Worm (Caenorhabditis elegans) whole organism, young adult: Measurements from ENCODE around the gene rpc-2.

Source experiments
- B0035.1 ChIP-seq: sonication (generic microtip); optimal IDR thresholded peaks from 2 replicates; lab custom pipeline; 2016; ENCODE audit warnings: missing genetic modification characterization, mild to moderate bottlenecking, missing compliant biosample characterization, missing genotype, missing genetic modification reagents
- C17E4.6 ChIP-seq: fragments of 200-800 bp; sonication (Bioruptor generic); IDR thresholded peaks from 2 replicates; pipeline ENCODE4 v1.3.6; 2022; ENCODE audit warnings: missing genetic modification reagents, missing genetic modification characterization, missing compliant biosample characterization
- F10E7.11 ChIP-seq: sonication (generic microtip); optimal IDR thresholded peaks from 2 replicates; lab custom pipeline; 2017; ENCODE audit warnings: mild to moderate bottlenecking, missing genetic modification characterization, moderate library complexity, missing compliant biosample characterization
- F23B12.7 ChIP-seq: sonication (generic microtip); optimal IDR thresholded peaks from 2 replicates; lab custom pipeline; 2017; ENCODE audit warnings: missing genetic modification characterization, mild to moderate bottlenecking, missing compliant biosample characterization, antibody characterized with exemption, moderate library complexity; ENCODE audit not compliant: insufficient read depth
- F52B5.7 ChIP-seq: sonication (generic microtip); optimal IDR thresholded peaks from 2 replicates; lab custom pipeline; 2016; ENCODE audit warnings: mild to moderate bottlenecking, missing genetic modification characterization, missing compliant biosample characterization
- F55B11.4 ChIP-seq: sonication (generic microtip); optimal IDR thresholded peaks from 2 replicates; lab custom pipeline; 2016; ENCODE audit warnings: missing compliant biosample characterization, missing genetic modification characterization, borderline replicate concordance; ENCODE audit not compliant: insufficient read depth
- F57C9.4 ChIP-seq: sonication (generic microtip); optimal IDR thresholded peaks from 2 replicates; lab custom pipeline; 2017; ENCODE audit warnings: mild to moderate bottlenecking, missing genetic modification characterization, missing compliant biosample characterization
- T26A5.8 ChIP-seq: sonication (generic microtip); optimal IDR thresholded peaks from 2 replicates; lab custom pipeline; 2016; ENCODE audit warnings: missing genetic modification characterization, missing compliant biosample characterization
- Y95B8A.8 ChIP-seq: fragments of 200-800 bp; sonication (Bioruptor generic); IDR thresholded peaks from 2 replicates; pipeline ENCODE4 v1.3.6; 2022; ENCODE audit warnings: missing genetic modification reagents, missing genetic modification characterization, missing compliant biosample characterization
- akir-1 ChIP-seq: fragments of 200-800 bp; sonication (Bioruptor generic); optimal IDR thresholded peaks from 2 replicates; lab custom pipeline; 2018; ENCODE audit warnings: mild to moderate bottlenecking, missing genetic modification characterization, moderate library complexity, missing compliant biosample characterization
- aptf-2 ChIP-seq: fragments of 200-800 bp; sonication (Bioruptor generic); conservative IDR thresholded peaks from 2 replicates; pipeline ENCODE4 v1.3.6; 2022; ENCODE audit warnings: missing genetic modification reagents, missing genetic modification characterization, missing compliant biosample characterization
- aptf-3 ChIP-seq: fragments of 200-800 bp; sonication (Bioruptor generic); IDR thresholded peaks from 2 replicates; pipeline ENCODE4 v1.3.6; 2022; ENCODE audit warnings: missing genetic modification characterization, missing compliant biosample characterization
- attf-6 ChIP-seq: fragments of 200-800 bp; sonication (Bioruptor generic); IDR thresholded peaks from 2 replicates; pipeline ENCODE4 v1.3.6; 2022; ENCODE audit warnings: missing genetic modification reagents, missing genetic modification characterization, missing compliant biosample characterization
- ccch-3 ChIP-seq: fragments of 200-800 bp; sonication (Bioruptor generic); optimal IDR thresholded peaks from 2 replicates; lab custom pipeline; 2018; ENCODE audit warnings: mild to moderate bottlenecking, missing genetic modification characterization, missing compliant biosample characterization
- ceh-79 ChIP-seq: sonication (generic microtip); optimal IDR thresholded peaks from 2 replicates; lab custom pipeline; 2017; ENCODE audit warnings: mild to moderate bottlenecking, missing genetic modification characterization, missing compliant biosample characterization
- ceh-91 ChIP-seq: fragments of 200-800 bp; sonication (Bioruptor generic); IDR thresholded peaks from 2 replicates; pipeline ENCODE4 v1.3.6; 2022; ENCODE audit warnings: missing genetic modification reagents, missing genetic modification characterization, missing compliant biosample characterization
- dpff-1 ChIP-seq: sonication (generic microtip); optimal IDR thresholded peaks from 2 replicates; lab custom pipeline; 2017; ENCODE audit warnings: mild to moderate bottlenecking, missing genetic modification characterization, missing compliant biosample characterization
- dpl-1 ChIP-seq: fragments of 150-350 bp; optimal IDR thresholded peaks from 2 replicates; lab custom pipeline; 2014; ENCODE audit warnings: missing biosample characterization, missing genetic modification reagents, missing genetic modification characterization
- egl-18 ChIP-seq: fragments of 200-800 bp; sonication (Bioruptor generic); IDR thresholded peaks from 2 replicates; pipeline ENCODE4 v1.3.6; 2022; ENCODE audit warnings: missing genetic modification reagents, missing genetic modification characterization, missing compliant biosample characterization
- egl-44 ChIP-seq: fragments of 200-800 bp; sonication (Bioruptor generic); IDR thresholded peaks from 2 replicates; pipeline ENCODE4 v1.3.6; 2022; ENCODE audit warnings: missing genetic modification reagents, missing genetic modification characterization, missing compliant biosample characterization
- egrh-3 ChIP-seq: fragments of 200-800 bp; sonication (Bioruptor generic); IDR thresholded peaks from 2 replicates; pipeline ENCODE4 v1.3.6; 2022; ENCODE audit warnings: missing genetic modification reagents, missing genetic modification characterization, missing compliant biosample characterization
- ets-4 ChIP-seq: fragments of 200-800 bp; sonication (Bioruptor generic); optimal IDR thresholded peaks from 2 replicates; lab custom pipeline; 2018; ENCODE audit warnings: mild to moderate bottlenecking, missing genetic modification characterization, missing compliant biosample characterization
- gei-17 ChIP-seq: fragments of 200-800 bp; sonication (Bioruptor generic); optimal IDR thresholded peaks from 2 replicates; lab custom pipeline; 2018; ENCODE audit warnings: mild to moderate bottlenecking, missing genetic modification characterization, missing compliant biosample characterization
- him-1 ChIP-seq: sonication (generic microtip); optimal IDR thresholded peaks from 2 replicates; lab custom pipeline; 2016; ENCODE audit warnings: missing genotype, missing genetic modification reagents, missing genetic modification characterization, missing compliant biosample characterization
- hlh-26 ChIP-seq: fragments of 200-800 bp; sonication (Bioruptor generic); conservative IDR thresholded peaks from 2 replicates; pipeline ENCODE4 v1.3.6; 2022; ENCODE audit warnings: missing genetic modification reagents, missing genetic modification characterization, missing compliant biosample characterization
- hmg-1.2 ChIP-seq: fragments of 200-800 bp; sonication (Bioruptor generic); IDR thresholded peaks from 2 replicates; pipeline ENCODE4 v1.3.6; 2022; ENCODE audit warnings: missing genetic modification reagents, missing genetic modification characterization, missing compliant biosample characterization
- hrde-1 ChIP-seq: sonication (generic microtip); optimal IDR thresholded peaks from 2 replicates; lab custom pipeline; 2016; ENCODE audit warnings: missing genetic modification characterization, mild to moderate bottlenecking, missing compliant biosample characterization, moderate library complexity, missing genotype, missing genetic modification reagents, borderline replicate concordance
- lir-1 ChIP-seq: fragments of 200-800 bp; sonication (Bioruptor generic); conservative IDR thresholded peaks from 2 replicates; pipeline ENCODE4 v1.3.6; 2022; ENCODE audit warnings: missing genetic modification reagents, missing genetic modification characterization, missing compliant biosample characterization
- lsl-1 ChIP-seq: fragments of 200-800 bp; sonication (Bioruptor generic); optimal IDR thresholded peaks from 2 replicates; lab custom pipeline; 2018; ENCODE audit warnings: mild to moderate bottlenecking, missing genetic modification characterization, moderate library complexity, missing compliant biosample characterization
- madf-3 ChIP-seq: fragments of 200-800 bp; sonication (Bioruptor generic); IDR thresholded peaks from 2 replicates; pipeline ENCODE4 v1.3.6; 2022; ENCODE audit warnings: missing genetic modification reagents, missing genetic modification characterization, missing compliant biosample characterization
- mcd-1 ChIP-seq: fragments of 200-800 bp; sonication (Bioruptor generic); IDR thresholded peaks from 2 replicates; pipeline ENCODE4 v1.3.6; 2022; ENCODE audit warnings: missing genetic modification reagents, missing genetic modification characterization, missing compliant biosample characterization
- nhr-120 ChIP-seq: fragments of 200-800 bp; sonication (Bioruptor generic); IDR thresholded peaks from 2 replicates; pipeline ENCODE4 v1.3.6; 2022; ENCODE audit warnings: missing genetic modification characterization, missing compliant biosample characterization
- nhr-27 ChIP-seq: fragments of 200-800 bp; sonication (Bioruptor generic); optimal IDR thresholded peaks from 2 replicates; lab custom pipeline; 2018; ENCODE audit warnings: mild to moderate bottlenecking, missing genetic modification characterization, moderate library complexity, missing compliant biosample characterization
- nhr-90 ChIP-seq: sonication (generic microtip); optimal IDR thresholded peaks from 2 replicates; lab custom pipeline; 2016; ENCODE audit warnings: missing genotype, mild to moderate bottlenecking, missing genetic modification characterization, missing compliant biosample characterization
- pbrm-1 ChIP-seq: fragments of 200-800 bp; sonication (Bioruptor generic); IDR thresholded peaks from 2 replicates; pipeline ENCODE4 v1.3.6; 2022; ENCODE audit warnings: missing genetic modification reagents, missing genetic modification characterization, missing compliant biosample characterization
- rcor-1 ChIP-seq: fragments of 200-800 bp; sonication (Bioruptor generic); IDR thresholded peaks from 2 replicates; pipeline ENCODE4 v1.3.6; 2022; ENCODE audit warnings: missing genetic modification reagents, missing genetic modification characterization, missing compliant biosample characterization
- sdz-38 ChIP-seq: sonication (generic microtip); optimal IDR thresholded peaks from 2 replicates; lab custom pipeline; 2016; ENCODE audit warnings: missing genotype, missing genetic modification characterization, missing compliant biosample characterization
- sea-2 ChIP-seq: fragments of 200-800 bp; sonication (Bioruptor generic); IDR thresholded peaks from 2 replicates; pipeline ENCODE4 v1.3.6; 2022; ENCODE audit warnings: missing genetic modification characterization, missing compliant biosample characterization
- snpc-3.4 ChIP-seq: sonication (generic microtip); optimal IDR thresholded peaks from 2 replicates; lab custom pipeline; 2017; ENCODE audit warnings: missing genetic modification characterization, mild to moderate bottlenecking, missing compliant biosample characterization, antibody characterized with exemption, moderate library complexity, missing genotype, missing genetic modification reagents
- snpc-4 ChIP-seq, 5 experiments: fragments of 150-350 bp in 1 of 5; sonication (generic microtip) in 4 of 5; optimal IDR thresholded peaks; 2 replicates each; lab custom pipeline; 2014 to 2018; ENCODE audit warnings: missing genetic modification characterization in 5 of 5, missing biosample characterization in 3 of 5, antibody characterized with exemption in 2 of 5, mild to moderate bottlenecking in 2 of 5, missing compliant biosample characterization in 2 of 5, missing genotype in 2 of 5, moderate library complexity in 2 of 5, missing genetic modification reagents in 1 of 5
- sptf-2 ChIP-seq: fragments of 200-800 bp; sonication (Bioruptor generic); optimal IDR thresholded peaks from 2 replicates; lab custom pipeline; 2018; ENCODE audit warnings: mild to moderate bottlenecking, missing genetic modification characterization, missing compliant biosample characterization
- tbp1 ChIP-seq: fragments of 200-800 bp; sonication (Bioruptor generic); optimal IDR thresholded peaks from 2 replicates; lab custom pipeline; 2018; ENCODE audit warnings: mild to moderate bottlenecking, missing genetic modification characterization, missing compliant biosample characterization
- tbx-9 ChIP-seq: sonication (generic microtip); optimal IDR thresholded peaks from 2 replicates; lab custom pipeline; 2016; ENCODE audit warnings: borderline replicate concordance, missing genetic modification characterization, inconsistent platforms, missing compliant biosample characterization
- xnd-1 ChIP-seq: sonication (generic microtip); optimal IDR thresholded peaks from 2 replicates; lab custom pipeline; 2016; ENCODE audit warnings: missing genotype, missing genetic modification reagents, missing genetic modification characterization, missing compliant biosample characterization
- ztf-22 ChIP-seq: fragments of 200-800 bp; sonication (Bioruptor generic); optimal IDR thresholded peaks from 2 replicates; lab custom pipeline; 2018; ENCODE audit warnings: mild to moderate bottlenecking, missing genetic modification characterization, moderate library complexity, missing compliant biosample characterization
- ztf-28 ChIP-seq: fragments of 200-800 bp; sonication (Bioruptor generic); IDR thresholded peaks from 2 replicates; pipeline ENCODE4 v1.3.6; 2022; ENCODE audit warnings: missing genetic modification reagents, missing genetic modification characterization, missing compliant biosample characterization
- ztf-6 ChIP-seq: fragments of 200-800 bp; sonication (Bioruptor generic); IDR thresholded peaks from 2 replicates; pipeline ENCODE4 v1.3.6; 2022; ENCODE audit warnings: missing genetic modification reagents, missing genetic modification characterization, missing compliant biosample characterization

Gene rpc-2

DNA sequence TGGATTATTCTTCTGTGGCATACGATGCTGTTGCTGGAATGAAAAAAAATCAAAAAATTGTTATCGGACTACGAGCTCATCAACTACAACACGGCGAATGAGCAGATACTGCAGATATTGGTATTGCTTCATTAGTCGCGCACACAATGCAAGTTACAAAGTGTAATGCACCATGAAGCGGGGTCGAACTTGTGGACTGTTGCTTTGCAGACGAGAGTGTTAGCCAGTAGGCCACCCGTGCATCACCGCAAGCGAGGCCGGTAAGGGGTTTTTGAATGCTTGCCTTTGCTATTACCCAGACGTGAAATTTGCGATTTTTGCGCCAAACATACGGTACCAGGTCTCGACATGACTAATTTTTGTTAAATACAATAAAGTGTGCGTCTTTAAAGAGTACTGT lies 44.8 kb downstream of the rpc-2 start (continued):
- TF ChIP-seq F57C9.4 (tag; lab: Kevin White, UChicago) (peak; percentile 57), ets-4 (GFP tag; lab: Kevin White, UChicago) (peak; percentile 84), egl-44 (peak; percentile 82; the same call in 1 of the 2 replicates), aptf-3 (GFP tag; lab: Robert Waterston, UW) (peak; percentile 64; the same call in 1 of the 2 replicates), gei-17 (GFP tag; lab: Kevin White, UChicago) (no peak), tbx-9 (tag; lab: Kevin White, UChicago) (peak; percentile 13), ztf-6 (GFP tag; lab: Robert Waterston, UW) (0 out of 2 replicates have a peak, but pooled peaks have one; percentile 31), mcd-1 (GFP tag; lab: Robert Waterston, UW) (peak; percentile 74), aptf-2 (peak; percentile 67; the same call in 1 of the 2 replicates), F10E7.11 (tag; lab: Kevin White, UChicago) (peak; percentile 81), F52B5.7 (tag; lab: Kevin White, UChicago) (peak; percentile 94), egrh-3 (GFP tag; lab: Robert Waterston, UW) (0 out of 2 replicates have a peak, but pooled peaks have one; percentile 21), nhr-90 (tag; lab: Kevin White, UChicago) (peak; percentile 92), tbp1 (GFP tag; lab: Kevin White, UChicago) (peak; percentile 97), hlh-26 (no peak), snpc-3.4 (tag; lab: Kevin White, UChicago) (peak; percentile 72), pbrm-1 (GFP tag; lab: Robert Waterston, UW) (peak; percentile 85), sdz-38 (tag; lab: Kevin White, UChicago) (no peak), ztf-22 (GFP tag; lab: Kevin White, UChicago) (peak; percentile 71), sptf-2 (GFP tag; lab: Kevin White, UChicago) (peak; percentile 82), hmg-1.2 (peak; percentile 70), attf-6 (0 out of 2 replicates have a peak, but pooled peaks have one; percentile 72), T26A5.8 (tag; lab: Kevin White, UChicago) (peak; percentile 76), ceh-79 (tag; lab: Kevin White, UChicago) (peak; percentile 65), F23B12.7 (tag; lab: Kevin White, UChicago) (peak; percentile 91), egl-18 (peak; percentile 79; the same call in 1 of the 2 replicates), snpc-4 (GFP tag; optimal IDR thresholded peaks at IDR 0.05; lab: Kevin White, UChicago) (peak; percentile 68), snpc-4 (tag; optimal IDR thresholded peaks at IDR 0.05; lab: Kevin White, UChicago) (peak; percentile 18 to 71 (median 64)), akir-1 (GFP tag; lab: Kevin White, UChicago) (no peak), hrde-1 (tag; lab: Kevin White, UChicago) (peak; percentile 77), ztf-28 (0 out of 2 replicates have a peak, but pooled peaks have one; percentile 50), him-1 (peak; percentile 52), nhr-27 (peak; percentile 41), xnd-1 (no peak), B0035.1 (tag; lab: Kevin White, UChicago) (peak; percentile 36), lsl-1 (GFP tag; lab: Kevin White, UChicago) (peak; percentile 78), madf-3 (GFP tag; lab: Robert Waterston, UW) (peak; percentile 67; the same call in 1 of the 2 replicates), C17E4.6 (peak; percentile 73; the same call in 1 of the 2 replicates), Y95B8A.8 (GFP tag; lab: Robert Waterston, UW) (peak; percentile 71; the same call in 1 of the 2 replicates), dpff-1 (tag; lab: Kevin White, UChicago) (peak; percentile 78), ccch-3 (GFP tag; lab: Kevin White, UChicago) (no peak), F55B11.4 (no peak), dpl-1 (GFP tag; lab: Kevin White, UChicago) (no peak), nhr-120 (GFP tag; lab: Robert Waterston, UW) (0 out of 2 replicates have a peak, but pooled peaks have one; percentile 87), ceh-91 (peak; percentile 47), sea-2 (GFP tag; lab: Robert Waterston, UW) (no peak), rcor-1 (GFP tag; lab: Robert Waterston, UW) (peak; percentile 81), lir-1 (peak; percentile 74)
